Worm (Caenorhabditis elegans) whole organism, L1 larva: ENCODE measurements around the gene F02H6.2.
A peak's percentile ranks its signal among the peaks of the same experiment; 100 is the strongest.

Source experiments
- C16A3.4 ChIP-seq: fragments of 150-350 bp; optimal IDR thresholded peaks from 2 replicates; lab custom pipeline; 2014; ENCODE audit warnings: missing biosample characterization, missing genetic modification characterization
- F16B12.6 ChIP-seq: fragments of 150-350 bp; optimal IDR thresholded peaks from 2 replicates; lab custom pipeline; 2014; ENCODE audit warnings: missing biosample characterization, missing genetic modification characterization
- ama-1 ChIP-seq: fragments of 150-350 bp; optimal IDR thresholded peaks from 2 replicates; lab custom pipeline; 2014
- ceh-63 ChIP-seq: fragments of 200-800 bp; sonication (Bioruptor generic); optimal IDR thresholded peaks from 2 replicates; lab custom pipeline; 2018; ENCODE audit warnings: mild to moderate bottlenecking, missing genetic modification characterization, missing compliant biosample characterization
- ceh-82 ChIP-seq, 3 experiments: fragments of 150-350 bp in 1 of 3; sonication (generic microtip) in 2 of 3; optimal IDR thresholded peaks; 2 replicates each; lab custom pipeline; 2014 to 2017; ENCODE audit warnings: missing biosample characterization in 3 of 3, missing genetic modification characterization in 3 of 3
- ceh-90 ChIP-seq: sonication (generic microtip); optimal IDR thresholded peaks from 2 replicates; lab custom pipeline; 2016; ENCODE audit warnings: missing genetic modification characterization, missing compliant biosample characterization
- ces-1 ChIP-seq: fragments of 150-350 bp; optimal IDR thresholded peaks from 2 replicates; lab custom pipeline; 2014; ENCODE audit warnings: missing biosample characterization, missing genetic modification reagents, missing genetic modification characterization
- dpl-1 ChIP-seq, 3 experiments: fragments of 150-350 bp in 2 of 3; sonication (generic microtip) in 1 of 3; optimal IDR thresholded peaks; 2 replicates each; lab custom pipeline; 2014 to 2017; ENCODE audit warnings: missing biosample characterization in 3 of 3, missing genetic modification characterization in 3 of 3, missing genetic modification reagents in 3 of 3
- egl-13 ChIP-seq: sonication (generic microtip); optimal IDR thresholded peaks from 2 replicates; lab custom pipeline; 2016; ENCODE audit warnings: missing genotype, missing genetic modification reagents, missing genetic modification characterization, missing compliant biosample characterization
- elt-2 ChIP-seq: sonication (generic microtip); optimal IDR thresholded peaks from 2 replicates; lab custom pipeline; 2016; ENCODE audit warnings: missing genetic modification characterization, mild to moderate bottlenecking, inconsistent platforms, missing compliant biosample characterization, missing genetic modification reagents
- ets-5 ChIP-seq: fragments of 200-800 bp; sonication (Bioruptor generic); IDR thresholded peaks from 2 replicates; pipeline ENCODE4 v1.3.6; 2022; ENCODE audit warnings: missing genetic modification characterization, missing compliant biosample characterization
- fkh-10 ChIP-seq: sonication (generic microtip); optimal IDR thresholded peaks from 2 replicates; lab custom pipeline; 2017; ENCODE audit warnings: missing biosample characterization, missing genetic modification reagents, missing genetic modification characterization
- hlh-17 ChIP-seq: fragments of 200-800 bp; sonication (Bioruptor generic); optimal IDR thresholded peaks from 2 replicates; lab custom pipeline; 2018; ENCODE audit warnings: missing genetic modification characterization, mild to moderate bottlenecking, missing compliant biosample characterization, moderate library complexity, borderline replicate concordance
- hlh-4 ChIP-seq: sonication (generic microtip); optimal IDR thresholded peaks from 2 replicates; lab custom pipeline; 2016; ENCODE audit warnings: mild to moderate bottlenecking, missing genetic modification characterization, missing compliant biosample characterization
- irx-1 ChIP-seq: sonication (generic microtip); optimal IDR thresholded peaks from 2 replicates; lab custom pipeline; 2016; ENCODE audit warnings: missing genetic modification characterization, missing compliant biosample characterization
- lin-13 ChIP-seq: fragments of 150-350 bp; optimal IDR thresholded peaks from 2 replicates; lab custom pipeline; 2014; ENCODE audit warnings: missing biosample characterization, missing genetic modification reagents, missing genetic modification characterization
- lin-14 ChIP-seq: fragments of 200-800 bp; sonication (Bioruptor generic); optimal IDR thresholded peaks from 2 replicates; lab custom pipeline; 2018; ENCODE audit warnings: mild to moderate bottlenecking, missing genetic modification characterization, moderate library complexity, missing compliant biosample characterization
- lin-39 ChIP-seq: fragments of 150-350 bp; optimal IDR thresholded peaks from 2 replicates; lab custom pipeline; 2014; ENCODE audit warnings: missing biosample characterization, missing genetic modification reagents, missing genetic modification characterization
- lsy-2 ChIP-seq, 2 experiments: fragments of 150-350 bp; optimal IDR thresholded peaks; 2 replicates each; lab custom pipeline; 2014; ENCODE audit warnings: missing biosample characterization in 2 of 2, missing genetic modification characterization in 2 of 2
- mab-9 ChIP-seq: fragments of 200-800 bp; sonication (Bioruptor generic); IDR thresholded peaks from 2 replicates; pipeline ENCODE4 v1.3.6; 2022; ENCODE audit warnings: missing genetic modification reagents, missing genetic modification characterization, missing compliant biosample characterization
- mef-2 ChIP-seq: fragments of 150-350 bp; optimal IDR thresholded peaks from 2 replicates; lab custom pipeline; 2014; ENCODE audit warnings: missing biosample characterization, missing genetic modification characterization
- mep-1 ChIP-seq: fragments of 150-350 bp; optimal IDR thresholded peaks from 2 replicates; lab custom pipeline; 2014; ENCODE audit warnings: missing biosample characterization, missing genetic modification characterization
- nhr-20 ChIP-seq: sonication (generic microtip); optimal IDR thresholded peaks from 2 replicates; lab custom pipeline; 2016; ENCODE audit warnings: mild to moderate bottlenecking, missing genetic modification characterization, missing compliant biosample characterization
- nhr-71 ChIP-seq: sonication (generic microtip); optimal IDR thresholded peaks from 2 replicates; lab custom pipeline; 2016; ENCODE audit warnings: mild to moderate bottlenecking, missing genetic modification characterization, moderate library complexity, missing compliant biosample characterization
- nhr-76 ChIP-seq: sonication (generic microtip); optimal IDR thresholded peaks from 2 replicates; lab custom pipeline; 2017; ENCODE audit warnings: missing biosample characterization, missing genetic modification characterization
- nhr-85 ChIP-seq: sonication (generic microtip); peaks from one replicate; lab custom pipeline; 2016; ENCODE audit warnings: missing genetic modification characterization, inconsistent platforms, missing compliant biosample characterization
- nhr-90 ChIP-seq: sonication (generic microtip); optimal IDR thresholded peaks from 2 replicates; lab custom pipeline; 2016; ENCODE audit warnings: mild to moderate bottlenecking, missing genetic modification characterization, missing compliant biosample characterization; ENCODE audit not compliant: poor library complexity
- pag-3 ChIP-seq: sonication (generic microtip); optimal IDR thresholded peaks from 2 replicates; lab custom pipeline; 2017; ENCODE audit warnings: missing genetic modification characterization, mild to moderate bottlenecking, missing compliant biosample characterization, antibody characterized with exemption, borderline replicate concordance; ENCODE audit not compliant: insufficient read depth
- pax-3 ChIP-seq: fragments of 200-800 bp; sonication (Bioruptor generic); optimal IDR thresholded peaks from 2 replicates; lab custom pipeline; 2018; ENCODE audit warnings: mild to moderate bottlenecking, missing genetic modification characterization, moderate library complexity, missing compliant biosample characterization
- pqm-1 ChIP-seq: sonication (generic microtip); optimal IDR thresholded peaks from 3 replicates; lab custom pipeline; 2017; ENCODE audit warnings: missing biosample characterization, missing genetic modification characterization
- snpc-4 ChIP-seq: fragments of 150-350 bp; optimal IDR thresholded peaks from 2 replicates; lab custom pipeline; 2014; ENCODE audit warnings: missing biosample characterization, missing genetic modification characterization
- sox-4 ChIP-seq: sonication (generic microtip); optimal IDR thresholded peaks from 2 replicates; lab custom pipeline; 2016; ENCODE audit warnings: missing genetic modification characterization, missing compliant biosample characterization
- sptf-1 ChIP-seq: fragments of 150-350 bp; optimal IDR thresholded peaks from 2 replicates; lab custom pipeline; 2014; ENCODE audit warnings: missing biosample characterization, missing genetic modification characterization
- unc-130 ChIP-seq: fragments of 150-350 bp; optimal IDR thresholded peaks from 2 replicates; lab custom pipeline; 2017; ENCODE audit warnings: missing biosample characterization, missing genetic modification characterization, inconsistent platforms
- unc-30 ChIP-seq: sonication (generic microtip); optimal IDR thresholded peaks from 2 replicates; lab custom pipeline; 2017; ENCODE audit warnings: missing biosample characterization, missing genetic modification characterization
- unc-86 ChIP-seq: sonication (generic microtip); optimal IDR thresholded peaks from 2 replicates; lab custom pipeline; 2016; ENCODE audit warnings: missing genetic modification characterization, missing compliant biosample characterization
- unc-98 ChIP-seq: fragments of 200-800 bp; sonication (Bioruptor generic); IDR thresholded peaks from 2 replicates; pipeline ENCODE4 v1.3.6; 2022; ENCODE audit warnings: missing genetic modification characterization, missing compliant biosample characterization
- vab-15 ChIP-seq: sonication (generic microtip); optimal IDR thresholded peaks from 2 replicates; lab custom pipeline; 2017; ENCODE audit warnings: missing genotype, mild to moderate bottlenecking, missing genetic modification characterization, missing compliant biosample characterization
- zip-4 ChIP-seq: fragments of 200-800 bp; sonication (Bioruptor generic); optimal IDR thresholded peaks from 2 replicates; lab custom pipeline; 2018; ENCODE audit warnings: mild to moderate bottlenecking, missing genetic modification characterization, moderate library complexity, missing compliant biosample characterization
- ztf-11 ChIP-seq, 2 experiments: sonication (generic microtip); optimal IDR thresholded peaks; 2 replicates each; lab custom pipeline; 2016 to 2017; ENCODE audit warnings: missing genetic modification characterization in 2 of 2, missing biosample characterization in 1 of 2, missing compliant biosample characterization in 1 of 2
- ztf-4 ChIP-seq: fragments of 150-350 bp; optimal IDR thresholded peaks from 2 replicates; lab custom pipeline; 2014; ENCODE audit warnings: missing biosample characterization, missing genetic modification characterization

The F02H6.2 gene

DNA sequence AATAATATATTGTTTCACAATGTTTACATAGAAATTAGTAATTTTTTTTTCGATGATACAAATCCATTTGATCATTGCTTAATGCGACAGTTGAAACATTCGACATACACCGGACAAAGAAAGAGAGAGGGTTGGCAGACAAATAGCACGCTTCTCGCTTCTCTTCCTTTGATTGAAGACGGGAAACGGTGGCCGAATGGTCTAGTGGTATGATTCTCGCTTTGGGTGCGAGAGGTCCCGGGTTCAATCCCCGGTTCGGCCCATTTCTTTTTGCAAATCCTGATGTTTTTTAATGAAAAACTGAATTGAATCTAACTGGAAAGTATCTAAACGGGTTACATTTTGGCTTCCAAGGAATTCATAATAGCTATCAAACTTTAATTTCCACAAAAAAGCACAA is 28.6 kb downstream of the F02H6.2 start (continued):
- no peak for TF ChIP-seq unc-130
- TF ChIP-seq egl-13 (tag; lab: Kevin White, UChicago): no peak
- TF ChIP-seq nhr-20: peak; percentile 54
- TF ChIP-seq mab-9 (GFP tag; lab: Robert Waterston, UW): no peak
- TF ChIP-seq mef-2 (tag; lab: Kevin White, UChicago): no peak
- TF ChIP-seq dpl-1 (GFP tag; optimal IDR thresholded peaks at IDR 0.05; lab: Kevin White, UChicago): peak in 1 of 3 experiments; percentile 25
- TF ChIP-seq nhr-71 (tag; lab: Kevin White, UChicago): no peak
- TF ChIP-seq unc-30 (tag; lab: Kevin White, UChicago): no peak
- no peak for TF ChIP-seq zip-4 (GFP tag; lab: Kevin White, UChicago)
- no peak for TF ChIP-seq hlh-4 (tag; lab: Kevin White, UChicago)
- no peak for TF ChIP-seq hlh-17
- TF ChIP-seq ztf-4 (tag; lab: Kevin White, UChicago): no peak
- peak; percentile 39 for TF ChIP-seq nhr-90
- TF ChIP-seq ceh-90 (tag; lab: Kevin White, UChicago): no peak
- peak; percentile 55 for TF ChIP-seq C16A3.4 (tag; lab: Kevin White, UChicago)
- no peak for TF ChIP-seq pax-3 (tag; lab: Kevin White, UChicago)
- TF ChIP-seq nhr-76 (tag; lab: Kevin White, UChicago): no peak
- no peak for TF ChIP-seq ets-5 (GFP tag; lab: Robert Waterston, UW)
- no peak for TF ChIP-seq lsy-2 (tag; optimal IDR thresholded peaks at IDR 0.05; lab: Kevin White, UChicago)
- no peak for TF ChIP-seq unc-98
- TF ChIP-seq lin-13: peak; percentile 8
- no peak for TF ChIP-seq lin-14 (GFP tag; lab: Kevin White, UChicago)
- no peak for TF ChIP-seq ceh-63 (GFP tag; lab: Kevin White, UChicago)
- no peak for TF ChIP-seq ces-1 (GFP tag; lab: Kevin White, UChicago)
- peak; percentile 29 for TF ChIP-seq mep-1 (tag; lab: Kevin White, UChicago)
- TF ChIP-seq elt-2 (tag; lab: Kevin White, UChicago): no peak
- peak in 1 of 3 experiments; percentile 17 for TF ChIP-seq ceh-82 (tag; optimal IDR thresholded peaks at IDR 0.05; lab: Kevin White, UChicago)
- TF ChIP-seq pag-3 (tag; lab: Kevin White, UChicago): no peak
- no peak for TF ChIP-seq nhr-85 (tag; lab: Kevin White, UChicago)
- no peak for TF ChIP-seq F16B12.6 (tag; lab: Kevin White, UChicago)
- no peak for TF ChIP-seq sox-4 (tag; lab: Kevin White, UChicago)
- TF ChIP-seq unc-86 (tag; lab: Kevin White, UChicago): no peak
- TF ChIP-seq pqm-1: no peak
- TF ChIP-seq, all 84 proteins: peak for 16

DNA sequence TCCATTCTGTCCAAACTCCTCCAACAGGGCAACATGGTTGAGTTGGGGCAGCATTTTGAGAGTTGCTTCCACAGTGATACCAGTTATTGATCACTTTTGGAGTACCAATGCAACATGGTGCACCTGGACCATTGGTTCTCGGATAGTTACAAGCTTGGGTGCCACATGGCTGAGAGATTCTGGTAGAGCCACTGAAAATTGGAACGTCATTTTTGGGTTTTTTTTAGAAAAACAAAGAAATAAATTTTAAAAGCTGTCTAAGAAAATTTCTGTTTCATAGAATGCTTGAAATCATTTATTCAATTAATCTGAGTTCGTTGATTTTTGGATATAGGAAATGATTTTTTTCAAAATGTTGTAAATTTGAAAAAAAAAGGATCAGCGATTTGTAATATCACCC is 30.9 kb downstream of the F02H6.2 start:
- no peak for TF ChIP-seq elt-2 (tag; lab: Kevin White, UChicago)
- no peak for TF ChIP-seq F16B12.6 (tag; lab: Kevin White, UChicago)
- no peak for TF ChIP-seq ztf-11 (tag; optimal IDR thresholded peaks at IDR 0.05; lab: Kevin White, UChicago)
- no peak for TF ChIP-seq unc-30 (tag; lab: Kevin White, UChicago)
- TF ChIP-seq C16A3.4 (tag; lab: Kevin White, UChicago): no peak
- no peak for TF ChIP-seq ama-1 (lab: Kevin White, UChicago)

DNA sequence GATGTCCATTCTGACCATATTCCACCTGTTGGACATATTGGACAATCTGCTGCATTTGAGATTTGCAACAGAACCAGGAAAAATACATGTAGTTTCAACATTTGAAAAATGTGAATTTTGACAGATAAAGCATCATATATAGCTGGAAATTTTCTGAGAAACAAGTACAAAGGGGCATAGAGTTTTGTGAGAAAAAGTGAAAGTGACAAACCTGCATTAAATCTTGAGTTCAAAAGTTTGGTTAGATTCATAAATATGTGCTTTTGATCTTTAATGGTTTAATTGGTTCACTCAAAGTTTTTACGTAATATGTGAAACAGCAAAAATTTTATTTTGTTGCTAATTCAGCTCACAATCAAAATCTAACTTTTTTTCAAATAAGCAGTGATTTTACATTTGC is 31.8 kb downstream of the F02H6.2 start, which contains the start of gene F02H6.7:
TSS of gene F02H6.7 (minus strand) at position 101 of the 400 bp plus-strand sequence.
- no peak for TF ChIP-seq sox-4 (tag; lab: Kevin White, UChicago)
- TF ChIP-seq sptf-1: no peak
- TF ChIP-seq vab-15 (tag; lab: Kevin White, UChicago): no peak
- TF ChIP-seq fkh-10 (GFP tag; lab: Kevin White, UChicago): no peak
- TF ChIP-seq lin-39 (tag; lab: Kevin White, UChicago): no peak
- no peak for TF ChIP-seq nhr-85 (tag; lab: Kevin White, UChicago)
- TF ChIP-seq snpc-4: no peak
- TF ChIP-seq irx-1: no peak
- no peak for TF ChIP-seq unc-86 (tag; lab: Kevin White, UChicago)
- no peak for TF ChIP-seq unc-98
